Fruit fly (Drosophila melanogaster): ENCODE data around the gene CG32982.

DNA sequence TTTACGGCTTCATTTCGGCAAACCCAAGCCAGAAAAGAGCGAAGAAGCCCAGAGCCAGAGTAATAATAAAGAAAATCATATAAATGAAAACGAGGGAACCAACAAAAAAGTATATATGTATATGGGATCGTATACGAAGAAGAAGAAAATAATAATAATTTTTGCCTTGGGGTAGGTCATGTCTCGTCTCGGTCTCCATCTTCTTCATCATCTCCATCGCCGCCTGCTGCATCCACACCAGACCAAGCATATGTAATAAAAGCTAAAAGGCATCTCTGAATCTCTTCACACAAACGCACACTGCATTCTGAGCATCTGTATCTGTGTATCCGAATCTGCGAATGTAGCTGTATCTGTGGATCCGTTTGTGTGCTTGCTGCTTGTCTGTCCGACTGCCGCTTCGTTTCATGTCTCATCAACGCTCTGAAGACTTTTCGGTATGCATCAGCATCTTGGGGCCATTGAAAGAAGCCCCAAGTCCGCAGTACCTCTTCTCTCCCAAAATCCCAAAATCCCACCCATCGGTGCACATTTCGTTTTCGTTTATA, 72.9 kb downstream of the CG32982 start:
- TF ChIP-seq Abd-B (GFP tag; optimal IDR thresholded peaks at IDR 0.05) (no peak), fru (GFP tag; optimal IDR thresholded peaks at IDR 0.05) (no peak), Mio (GFP tag; optimal IDR thresholded peaks at IDR 0.05) (no peak), brk (GFP tag; optimal IDR thresholded peaks at IDR 0.05) (no peak), rgr (GFP tag; optimal IDR thresholded peaks at IDR 0.05) (no peak)

All from whole organism, wandering third instar larva.